Fruit fly (Drosophila melanogaster): Measurements from ENCODE around the gene stet.

Gene stet

DNA sequence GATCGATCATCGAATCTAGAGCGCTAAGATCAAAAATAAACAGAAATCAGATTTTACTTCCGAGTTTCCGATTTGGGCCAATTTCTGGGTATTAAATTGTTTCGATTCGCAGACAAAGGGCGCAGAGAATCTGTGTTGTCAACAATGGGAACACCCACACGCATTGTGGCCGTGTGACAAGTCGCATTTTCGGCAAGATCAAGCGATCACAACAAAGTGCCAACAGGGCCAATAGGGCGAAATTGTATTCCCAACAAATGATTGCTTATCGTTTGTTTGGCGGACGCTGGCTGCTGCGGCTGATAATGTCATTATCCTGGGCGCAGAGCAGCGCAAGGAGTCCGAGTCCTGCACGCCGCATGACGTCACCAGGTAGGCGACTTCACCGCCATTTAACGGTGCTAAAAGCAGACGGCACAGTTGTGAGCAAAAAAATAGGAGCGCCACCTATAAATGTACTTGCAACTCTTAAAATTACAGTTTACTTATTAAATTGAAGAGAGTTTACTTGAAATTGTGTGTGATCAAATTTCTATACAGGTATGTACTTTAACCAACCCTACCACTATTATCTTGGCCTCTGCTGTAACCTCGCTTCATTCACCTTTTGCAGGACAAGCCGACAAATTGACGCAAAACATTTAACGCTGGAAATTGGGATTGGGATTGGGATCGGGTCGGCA is 10.2 kb downstream of the stet start (continued):
- TF ChIP-seq Smox (GFP tag; optimal IDR thresholded peaks at IDR 0.05) (peak; percentile 38), CG6808 (GFP tag; optimal IDR thresholded peaks at IDR 0.05) (peak; percentile 35), Blimp-1 (GFP tag; optimal IDR thresholded peaks at IDR 0.05) (no peak), esn (GFP tag; optimal IDR thresholded peaks at IDR 0.05) (peak; percentile 59), vri (GFP tag; optimal IDR thresholded peaks at IDR 0.05) (peak; percentile 8), lz (GFP tag; optimal IDR thresholded peaks at IDR 0.05) (peak; percentile 50)

DNA sequence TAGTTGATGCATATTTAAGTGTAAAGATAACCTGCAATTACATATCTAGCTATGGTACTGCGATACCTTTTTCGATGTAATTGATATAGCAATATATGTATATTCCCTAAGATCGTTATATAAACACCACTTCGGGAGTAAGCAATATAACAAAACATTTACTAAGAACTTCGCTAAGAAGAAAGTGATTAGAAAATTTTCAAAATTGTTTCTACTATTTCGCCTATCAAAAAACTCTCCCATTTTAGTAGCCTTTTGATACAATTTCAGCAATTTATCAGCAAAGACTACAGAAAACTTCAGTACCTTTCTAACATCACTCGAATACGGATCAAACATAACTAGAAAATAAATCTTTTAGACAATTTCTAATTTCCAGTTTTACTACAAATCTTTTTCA is 12.0 kb downstream of the stet start, which contains the start of gene robl62A:
Gene robl62A (plus strand): TSS at position 301 of the 400 bp plus-strand sequence.
- no peak for TF ChIP-seq OdsH (GFP tag; optimal IDR thresholded peaks at IDR 0.05)
- TF ChIP-seq spab (GFP tag; optimal IDR thresholded peaks at IDR 0.05): no peak
- no peak for TF ChIP-seq CG3919 (GFP tag; optimal IDR thresholded peaks at IDR 0.05)
- no peak for TF ChIP-seq fd85E (GFP tag; optimal IDR thresholded peaks at IDR 0.05)
- no peak for TF ChIP-seq CG10631 (GFP tag; optimal IDR thresholded peaks at IDR 0.05)
- no peak for TF ChIP-seq CG8319 (GFP tag; optimal IDR thresholded peaks at IDR 0.05)
- TF ChIP-seq Gug (GFP tag; IDR thresholded peaks at IDR 0.05): no peak
- no peak for TF ChIP-seq vri (GFP tag; optimal IDR thresholded peaks at IDR 0.05)
- TF ChIP-seq pdm3 (GFP tag; optimal IDR thresholded peaks at IDR 0.05): no peak
- no peak for TF ChIP-seq dac (GFP tag; optimal IDR thresholded peaks at IDR 0.05)
- no peak for TF ChIP-seq ss (GFP tag; optimal IDR thresholded peaks at IDR 0.05)
- no peak for TF ChIP-seq CG32006 (GFP tag; optimal IDR thresholded peaks at IDR 0.05)
- TF ChIP-seq Sox15 (GFP tag; optimal IDR thresholded peaks at IDR 0.05): no peak

DNA sequence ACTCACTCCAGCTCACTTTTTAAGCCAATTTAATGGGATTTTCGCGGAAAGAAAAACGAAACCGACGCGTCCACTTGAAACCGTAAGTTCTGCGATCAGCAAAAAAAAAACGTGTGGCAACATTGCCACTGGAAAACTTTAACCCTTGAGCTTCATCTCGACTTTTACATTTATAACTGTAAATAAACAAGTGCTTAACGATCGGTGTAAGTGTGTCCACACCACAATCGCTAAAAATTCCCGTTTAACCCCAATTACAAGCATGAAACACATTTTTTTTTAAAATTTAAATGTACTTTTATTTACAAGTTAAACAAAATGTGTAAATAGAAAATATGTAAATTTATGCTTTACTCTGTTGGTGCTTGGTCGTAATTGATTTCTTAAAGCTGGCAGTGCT is 14.2 kb downstream of the stet start, which contains the start of gene Ptp61F:
Gene Ptp61F (minus strand): TSS at position 101 of the 400 bp plus-strand sequence.
- TF ChIP-seq fd85E (GFP tag; optimal IDR thresholded peaks at IDR 0.05): no peak
- TF ChIP-seq svp (GFP tag): peak; percentile 3

DNA sequence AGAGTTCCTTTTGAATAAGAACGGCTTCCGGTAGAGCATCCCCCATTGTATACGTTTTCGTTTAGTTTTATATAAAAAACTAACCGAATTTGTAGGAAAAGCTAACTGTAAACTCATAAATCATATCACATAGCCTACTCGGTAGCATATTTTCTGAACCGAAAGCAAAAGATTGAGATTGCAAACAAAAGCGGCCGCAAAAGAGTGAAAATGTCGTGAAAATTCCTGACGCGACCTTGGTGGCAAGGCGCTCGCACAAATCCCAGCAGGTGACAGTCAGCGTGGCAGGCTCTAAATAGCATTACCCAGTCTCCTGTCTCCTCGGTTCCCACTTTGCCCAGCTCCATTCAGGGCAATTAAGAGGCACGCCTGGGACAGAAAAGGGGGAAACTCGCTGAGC is 17.4 kb downstream of the stet start, which contains the start of gene Naa30B:
Gene Naa30B (minus strand): TSS at position 101 of the 400 bp plus-strand sequence.
- TF ChIP-seq salr (GFP tag; optimal IDR thresholded peaks at IDR 0.05): peak in 1 of 2 experiments; percentile 0
- no peak for TF ChIP-seq CG8319 (GFP tag; optimal IDR thresholded peaks at IDR 0.05)

DNA sequence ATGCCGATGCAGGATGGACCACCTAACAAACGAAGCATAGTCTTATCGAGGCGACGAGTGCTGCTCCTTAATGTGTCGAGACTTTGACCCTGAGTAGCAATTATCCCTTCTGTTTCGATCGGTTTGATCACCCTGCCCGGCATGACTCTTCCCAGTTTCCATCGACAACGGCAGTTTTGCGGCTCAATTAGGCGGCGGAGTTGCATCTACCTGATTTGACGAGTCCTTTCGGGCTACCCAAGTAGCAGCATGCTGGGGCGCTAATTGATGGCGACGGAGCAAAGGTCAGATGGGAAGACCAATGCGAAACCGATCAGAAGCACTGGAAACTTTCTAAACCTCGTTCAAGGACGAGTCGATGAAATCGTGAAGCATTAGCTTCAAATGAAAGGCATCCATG is 18.3 kb downstream of the stet start:
- TF ChIP-seq Hr38 (GFP tag; optimal IDR thresholded peaks at IDR 0.05) (no peak), fkh (GFP tag; optimal IDR thresholded peaks at IDR 0.05) (no peak), dac (GFP tag; optimal IDR thresholded peaks at IDR 0.05) (no peak), Sox14 (GFP tag; optimal IDR thresholded peaks at IDR 0.05) (no peak), fd85E (GFP tag; optimal IDR thresholded peaks at IDR 0.05) (no peak), CG8632 (GFP tag; optimal IDR thresholded peaks at IDR 0.05) (no peak), vri (GFP tag; optimal IDR thresholded peaks at IDR 0.05) (no peak), CG11762 (GFP tag; optimal IDR thresholded peaks at IDR 0.05; ENCODE audit: insufficient read depth) (no peak), Eip75B (GFP tag; optimal IDR thresholded peaks at IDR 0.05) (no peak), fd59A (GFP tag; optimal IDR thresholded peaks at IDR 0.05) (no peak), CG6808 (GFP tag; optimal IDR thresholded peaks at IDR 0.05) (no peak)

DNA sequence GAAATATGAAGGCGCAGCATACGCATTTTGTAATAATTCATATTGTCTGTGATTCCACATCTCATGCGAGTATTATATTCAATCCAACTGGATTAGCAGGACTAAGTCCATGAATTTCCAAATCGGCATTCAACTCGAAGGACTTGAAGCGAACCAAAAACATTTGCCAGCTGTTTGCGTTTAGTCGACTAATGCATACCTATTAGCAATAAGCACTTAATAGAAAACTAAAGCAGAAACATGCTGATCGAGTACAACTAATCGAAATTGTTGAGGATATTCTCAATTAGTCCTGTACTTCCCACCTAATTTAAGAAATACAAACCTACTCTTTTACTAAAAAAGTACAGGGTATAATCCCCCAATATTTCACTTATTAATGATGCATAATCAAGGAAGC is 20.1 kb downstream of the stet start:
- peak; percentile 25 for TF ChIP-seq Eip78C (GFP tag)
- TF ChIP-seq CG9139 (GFP tag; optimal IDR thresholded peaks at IDR 0.05): no peak
- TF ChIP-seq pdm3 (GFP tag; optimal IDR thresholded peaks at IDR 0.05): no peak
